Fruit fly (Drosophila melanogaster) whole organism, adult: ENCODE results near the gene f.

Source experiments
- CG5204 ChIP-seq: fragments of 200-800 bp; sonication (Bioruptor generic); optimal IDR thresholded peaks from 2 replicates; lab custom pipeline; 2016; ENCODE audit warnings: missing biosample characterization, missing genetic modification characterization
- Mnt ChIP-seq: fragments of 200-800 bp; sonication (Bioruptor generic); optimal IDR thresholded peaks from 2 replicates; lab custom pipeline; 2016; ENCODE audit warnings: missing biosample characterization, mild to moderate bottlenecking, missing genetic modification characterization
- bab1 ChIP-seq: fragments of 200-800 bp; sonication (Bioruptor generic); optimal IDR thresholded peaks from 3 replicates; lab custom pipeline; 2019; ENCODE audit warnings: missing biosample characterization, mild to moderate bottlenecking, missing genetic modification characterization, moderate library complexity

DNA sequence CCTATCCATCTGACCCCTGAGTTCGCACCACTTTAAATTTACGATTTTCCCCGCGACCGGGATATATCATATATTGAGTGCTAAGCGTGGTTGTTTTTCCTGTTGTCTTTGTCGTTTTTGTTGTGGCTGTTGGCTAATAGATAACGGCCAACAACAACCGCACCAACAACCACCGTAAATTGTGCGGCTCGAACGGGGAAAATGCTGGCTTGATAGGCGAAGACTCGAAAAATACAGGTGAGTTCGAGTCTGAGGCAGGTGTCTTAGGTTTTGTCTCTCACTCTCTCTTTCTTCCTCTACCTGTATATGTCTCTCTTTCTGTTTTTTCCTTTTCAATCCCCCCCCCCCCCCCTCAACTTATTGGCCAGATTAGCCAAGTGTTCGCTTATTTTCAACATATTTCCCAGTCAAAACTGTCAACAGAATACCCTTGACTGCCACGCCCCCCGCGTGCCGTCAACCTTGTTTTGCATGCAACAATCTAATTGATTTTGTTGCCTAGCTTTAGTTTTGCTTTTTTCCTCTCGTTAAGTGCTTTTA, 84.1 kb downstream of the f start:
- TF ChIP-seq CG5204 (GFP tag; lab: Kevin White, UChicago) (no peak), Mnt (GFP tag; lab: Kevin White, UChicago) (no peak), bab1 (GFP tag; lab: Kevin White, UChicago) (no peak)
